Worm (Caenorhabditis elegans) whole organism, midembryonic: Measurements from ENCODE around the gene F55B11.3.
"Not testable (repeated sequence)": the region's sequence is repeated elsewhere in the genome, so short reads cannot be mapped to it uniquely, and the experiment has no call there.

Source experiments
- T22C8.4 ChIP-seq: fragments of 200-800 bp; sonication (Bioruptor generic); IDR thresholded peaks from 2 replicates; pipeline ENCODE4 v1.3.6; 2022; ENCODE audit warnings: missing genetic modification characterization, missing compliant biosample characterization
- cog-1 ChIP-seq: sonication (generic microtip); optimal IDR thresholded peaks from 2 replicates; lab custom pipeline; 2016; ENCODE audit warnings: missing genetic modification characterization, missing compliant biosample characterization
- flt-1 ChIP-seq: fragments of 200-800 bp; sonication (Bioruptor generic); IDR thresholded peaks from 2 replicates; pipeline ENCODE4 v1.3.6; 2022; ENCODE audit warnings: missing genetic modification characterization, missing compliant biosample characterization
- klf-2 ChIP-seq: fragments of 200-800 bp; sonication (Bioruptor generic); conservative IDR thresholded peaks from 2 replicates; pipeline ENCODE4 v1.3.6; 2022; ENCODE audit warnings: missing genetic modification reagents, missing genetic modification characterization, missing compliant biosample characterization
- med-1 ChIP-seq: sonication (generic microtip); optimal IDR thresholded peaks from 2 replicates; lab custom pipeline; 2017; ENCODE audit warnings: missing genetic modification characterization, mild to moderate bottlenecking, missing compliant biosample characterization, antibody characterized with exemption, missing genetic modification reagents; ENCODE audit not compliant: insufficient read depth
- ref-1 ChIP-seq: fragments of 200-800 bp; sonication (Bioruptor generic); conservative IDR thresholded peaks from 2 replicates; pipeline ENCODE4 v1.3.6; 2022; ENCODE audit warnings: missing genetic modification reagents, missing genetic modification characterization, missing compliant biosample characterization
- tab-1 ChIP-seq: fragments of 200-800 bp; sonication (Bioruptor generic); IDR thresholded peaks from 2 replicates; pipeline ENCODE4 v1.3.6; 2022; ENCODE audit warnings: missing genetic modification characterization, missing compliant biosample characterization
- ztf-23 ChIP-seq: fragments of 200-800 bp; sonication (Bioruptor generic); IDR thresholded peaks from 2 replicates; pipeline ENCODE4 v1.3.6; 2022; ENCODE audit warnings: missing genetic modification reagents, missing genetic modification characterization, missing compliant biosample characterization
- ztf-29 ChIP-seq: fragments of 200-800 bp; sonication (Bioruptor generic); IDR thresholded peaks from 2 replicates; pipeline ENCODE4 v1.3.6; 2022; ENCODE audit warnings: missing genetic modification reagents, missing genetic modification characterization, missing compliant biosample characterization

F55B11.3 gene

DNA sequence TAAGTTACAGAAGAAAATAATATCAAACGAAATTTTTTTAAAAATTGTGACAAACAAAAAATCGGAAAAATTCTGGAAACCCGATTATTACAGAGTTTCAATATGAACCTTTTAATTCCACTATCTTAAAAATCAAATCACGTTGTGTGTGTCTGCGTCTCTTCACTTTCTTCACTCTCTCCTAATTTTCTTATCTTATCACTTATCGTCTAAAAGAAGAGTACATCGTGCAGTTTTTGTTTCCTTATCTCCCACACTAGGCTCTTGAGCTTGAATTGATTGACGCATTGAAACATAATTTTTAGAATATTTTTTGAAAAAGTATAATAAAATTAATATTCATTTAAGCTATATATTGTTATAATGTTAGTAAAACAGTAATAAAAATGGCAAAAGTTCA is 10.3 kb upstream of the F55B11.3 start:
- TF ChIP-seq klf-2 (GFP tag; lab: Robert Waterston, UW): no peak
- no peak for TF ChIP-seq cog-1
- TF ChIP-seq ztf-23 (GFP tag; lab: Robert Waterston, UW): no peak
- no peak for TF ChIP-seq med-1 (GFP tag; lab: Kevin White, UChicago)
- no peak for TF ChIP-seq flt-1
- no peak for TF ChIP-seq ref-1 (GFP tag; lab: Robert Waterston, UW)
- TF ChIP-seq T22C8.4 (GFP tag; lab: Robert Waterston, UW): no peak
- TF ChIP-seq ztf-29 (GFP tag; lab: Robert Waterston, UW): no peak
- TF ChIP-seq tab-1 (GFP tag; lab: Robert Waterston, UW): no peak

DNA sequence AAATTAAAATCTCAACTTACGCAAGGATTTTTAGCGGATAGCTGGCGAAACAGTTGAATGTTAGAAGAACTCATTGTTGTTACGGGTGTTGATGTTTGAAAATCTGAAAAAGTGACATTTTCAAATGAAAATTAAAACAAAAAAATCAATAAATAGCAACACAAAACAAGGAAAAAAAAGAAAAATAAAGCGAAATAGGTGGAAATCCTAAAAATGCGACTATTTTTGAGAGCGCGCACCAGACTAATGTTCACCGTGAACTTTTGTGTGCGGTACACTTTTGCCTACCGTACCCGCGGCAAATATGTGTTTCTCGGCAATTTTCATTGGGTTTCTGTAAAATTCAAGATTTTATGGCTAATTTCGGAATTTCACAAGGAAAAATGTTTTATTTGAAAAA is 7.4 kb upstream of the F55B11.3 start, which contains the start of gene F55B11.6:
Gene F55B11.6 (minus strand): TSS at position 101 of the 400 bp plus-strand sequence.
- TF ChIP-seq tab-1 (GFP tag; lab: Robert Waterston, UW) (no peak), T22C8.4 (GFP tag; lab: Robert Waterston, UW) (no peak), ref-1 (GFP tag; lab: Robert Waterston, UW) (no peak), ztf-29 (GFP tag; lab: Robert Waterston, UW) (no peak), ztf-23 (GFP tag; lab: Robert Waterston, UW) (no peak), klf-2 (GFP tag; lab: Robert Waterston, UW) (no peak), cog-1 (no peak), med-1 (GFP tag; lab: Kevin White, UChicago) (no peak), flt-1 (no peak)

DNA sequence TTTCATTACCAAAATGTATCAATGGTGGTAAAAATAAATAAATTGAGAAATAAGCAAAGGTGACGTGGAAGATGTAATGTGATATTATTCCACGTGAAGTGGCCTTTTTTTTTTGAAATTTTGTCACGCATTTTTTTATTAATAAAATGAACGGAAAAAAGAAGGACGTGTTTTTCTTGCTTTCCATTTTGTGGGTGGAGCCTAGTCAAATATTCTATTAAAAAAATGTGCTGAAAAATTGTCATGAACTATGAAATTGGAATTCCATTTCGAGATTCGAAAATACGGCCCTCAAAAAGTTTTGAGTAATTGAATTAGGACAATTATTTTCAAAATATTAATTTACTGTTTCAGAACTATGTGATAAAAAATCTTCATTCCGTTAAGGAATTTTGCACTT is 2.6 kb upstream of the F55B11.3 start, which contains the start of gene F55B11.7:
Gene F55B11.7 (minus strand): TSS at position 101 of the 400 bp plus-strand sequence.
- no peak for TF ChIP-seq ref-1 (GFP tag; lab: Robert Waterston, UW)
- TF ChIP-seq ztf-29 (GFP tag; lab: Robert Waterston, UW): no peak
- no peak for TF ChIP-seq tab-1 (GFP tag; lab: Robert Waterston, UW)
- TF ChIP-seq ztf-23 (GFP tag; lab: Robert Waterston, UW): no peak
- TF ChIP-seq cog-1: no peak
- TF ChIP-seq med-1 (GFP tag; lab: Kevin White, UChicago): no peak
- no peak for TF ChIP-seq T22C8.4 (GFP tag; lab: Robert Waterston, UW)
- no peak for TF ChIP-seq klf-2 (GFP tag; lab: Robert Waterston, UW)
- TF ChIP-seq flt-1: no peak

DNA sequence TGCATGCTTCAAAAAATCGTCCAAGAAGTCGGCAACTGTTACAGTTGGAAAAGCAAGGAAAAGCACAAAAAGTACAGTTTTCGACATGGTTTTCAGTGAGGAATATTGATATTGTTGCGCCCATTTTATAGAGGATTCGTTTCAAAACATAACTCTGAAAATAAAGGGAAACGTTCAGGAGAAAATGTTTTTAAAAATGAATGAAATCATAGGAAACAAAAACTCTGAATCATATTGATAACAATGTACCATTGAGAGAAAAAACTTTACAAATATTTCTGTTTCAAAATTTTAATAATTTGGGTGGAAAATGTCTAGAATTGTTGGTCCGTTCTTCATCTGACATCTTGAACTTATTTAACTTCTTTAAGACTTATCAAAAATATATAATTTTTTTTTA is 1.3 kb upstream of the F55B11.3 start, which contains the start of gene F55B11.2:
Gene F55B11.2 (minus strand): TSS at position 101 of the 400 bp plus-strand sequence.
- TF ChIP-seq flt-1 (no peak), ref-1 (GFP tag; lab: Robert Waterston, UW) (no peak), cog-1 (no peak), ztf-23 (GFP tag; lab: Robert Waterston, UW) (no peak), ztf-29 (GFP tag; lab: Robert Waterston, UW) (no peak), tab-1 (GFP tag; lab: Robert Waterston, UW) (no peak), klf-2 (GFP tag; lab: Robert Waterston, UW) (no peak), med-1 (GFP tag; lab: Kevin White, UChicago) (no peak), T22C8.4 (GFP tag; lab: Robert Waterston, UW) (no peak)

DNA sequence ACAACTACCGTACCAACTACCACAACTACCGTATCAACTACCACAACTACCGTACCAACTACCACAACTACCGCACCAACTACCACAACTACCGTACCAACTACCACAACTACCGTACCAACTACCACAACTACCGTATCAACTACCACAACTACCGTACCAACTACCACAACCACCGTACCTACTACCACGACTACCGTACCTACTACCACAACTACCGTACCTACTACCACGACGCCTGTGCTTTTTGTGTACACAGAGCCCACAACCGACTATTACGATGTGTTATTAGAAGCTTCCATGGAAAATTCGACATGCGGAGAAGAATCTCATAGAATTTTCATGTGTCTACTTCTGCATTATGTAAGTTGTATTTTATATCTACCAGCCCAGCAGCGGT is 2.9 kb downstream of the F55B11.3 start, which contains the start of gene F55B11.5:
Gene F55B11.5 (plus strand): TSS at position 301 of the 400 bp plus-strand sequence.
- TF ChIP-seq flt-1; ref-1 (GFP tag; lab: Robert Waterston, UW); tab-1 (GFP tag; lab: Robert Waterston, UW): not testable (repeated sequence)

DNA sequence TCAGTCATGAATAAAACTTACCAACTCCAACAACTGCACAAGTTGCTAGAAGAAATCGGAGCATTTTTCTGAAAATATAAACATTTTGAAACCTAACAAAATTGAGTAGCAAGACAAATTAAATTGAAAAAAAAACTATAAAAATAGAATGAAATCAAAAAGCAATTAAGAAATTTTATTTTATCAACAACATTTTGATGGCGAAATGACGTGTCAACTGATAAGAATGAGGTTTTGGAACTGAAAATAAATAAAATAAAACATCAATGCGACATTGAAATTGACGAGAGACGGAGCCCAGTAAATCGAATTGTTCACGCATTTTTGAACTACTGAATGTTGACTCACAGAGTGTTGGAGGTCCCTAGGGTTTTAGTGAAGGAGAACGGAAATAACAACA is 6.4 kb downstream of the F55B11.3 start, which contains the start of gene F55B11.4:
Gene F55B11.4 (minus strand): TSS at position 68 of the 400 bp plus-strand sequence.
- TF ChIP-seq klf-2 (GFP tag; lab: Robert Waterston, UW): no peak
- TF ChIP-seq ztf-29 (GFP tag; lab: Robert Waterston, UW): no peak
- TF ChIP-seq T22C8.4 (GFP tag; lab: Robert Waterston, UW): no peak
- no peak for TF ChIP-seq tab-1 (GFP tag; lab: Robert Waterston, UW)
- no peak for TF ChIP-seq ref-1 (GFP tag; lab: Robert Waterston, UW)
- TF ChIP-seq ztf-23 (GFP tag; lab: Robert Waterston, UW): no peak
- no peak for TF ChIP-seq cog-1
- TF ChIP-seq flt-1: no peak
- TF ChIP-seq med-1 (GFP tag; lab: Kevin White, UChicago): no peak

DNA sequence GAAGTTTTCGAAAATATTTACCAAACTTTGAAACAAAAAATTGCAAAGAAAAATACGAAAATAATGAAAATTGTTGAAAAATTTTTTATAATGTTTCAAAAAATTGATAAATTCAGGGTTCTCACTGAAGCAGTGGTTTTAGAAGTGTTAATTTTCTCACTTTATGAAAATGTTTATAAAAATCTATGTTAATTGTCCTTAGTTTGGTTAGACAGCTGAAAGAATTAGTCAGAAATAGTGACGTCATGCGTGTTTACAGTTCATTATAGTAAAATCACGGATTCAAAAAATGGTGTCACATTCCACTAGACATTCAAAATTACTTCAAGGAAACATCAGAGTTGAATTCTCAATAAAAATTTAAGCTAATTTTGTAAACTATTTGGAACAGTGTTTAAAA is 11.4 kb downstream of the F55B11.3 start:
- no peak for TF ChIP-seq ref-1 (GFP tag; lab: Robert Waterston, UW)
- TF ChIP-seq T22C8.4 (GFP tag; lab: Robert Waterston, UW): no peak
- TF ChIP-seq med-1 (GFP tag; lab: Kevin White, UChicago): no peak
- TF ChIP-seq ztf-23 (GFP tag; lab: Robert Waterston, UW): no peak
- TF ChIP-seq klf-2 (GFP tag; lab: Robert Waterston, UW): no peak
- TF ChIP-seq tab-1 (GFP tag; lab: Robert Waterston, UW): no peak
- TF ChIP-seq cog-1: no peak
- no peak for TF ChIP-seq ztf-29 (GFP tag; lab: Robert Waterston, UW)
- TF ChIP-seq flt-1: no peak

DNA sequence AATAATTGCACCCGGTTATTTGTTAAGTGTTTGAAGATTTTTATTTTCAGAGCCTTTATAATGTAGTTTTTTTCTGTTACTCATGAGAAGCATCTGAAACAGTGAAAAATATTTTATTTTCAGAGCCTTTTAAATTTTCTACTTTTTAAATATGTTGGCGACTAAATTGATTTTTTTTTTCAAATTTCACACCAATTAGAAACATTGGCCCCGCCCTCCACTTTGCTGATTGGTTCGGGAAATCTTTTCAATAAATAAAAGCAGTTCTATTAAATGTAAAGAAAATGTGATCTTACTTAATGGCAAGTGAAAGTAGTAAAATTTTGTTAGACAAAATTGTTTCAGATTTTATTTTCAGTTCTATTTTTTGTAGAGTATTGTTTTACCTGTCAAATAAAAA is 12.9 kb downstream of the F55B11.3 start:
- TF ChIP-seq cog-1 (no peak), flt-1 (no peak), ref-1 (GFP tag; lab: Robert Waterston, UW) (no peak), med-1 (GFP tag; lab: Kevin White, UChicago) (no peak), klf-2 (GFP tag; lab: Robert Waterston, UW) (no peak), T22C8.4 (GFP tag; lab: Robert Waterston, UW) (no peak), ztf-23 (GFP tag; lab: Robert Waterston, UW) (no peak), tab-1 (GFP tag; lab: Robert Waterston, UW) (no peak)

DNA sequence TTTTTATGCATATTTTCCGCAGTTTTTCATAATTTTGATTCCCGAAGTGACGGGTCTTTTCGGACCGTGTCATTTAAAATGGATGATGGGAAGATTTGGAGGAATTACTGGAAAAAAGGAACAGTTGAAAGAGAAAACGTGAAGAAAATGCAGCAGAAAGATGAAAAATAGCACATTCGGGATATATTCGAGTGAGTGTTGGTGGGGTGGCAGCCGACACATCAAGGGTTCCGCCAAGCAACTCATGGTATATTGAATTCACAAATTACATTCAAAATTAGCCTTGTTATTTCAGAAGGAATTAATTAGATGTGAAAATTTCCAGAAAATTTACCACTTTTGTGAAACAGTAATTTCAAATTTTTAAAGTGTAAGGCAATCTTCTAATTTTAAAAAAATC is 19.6 kb downstream of the F55B11.3 start, which contains the start of gene tra-3:
Gene tra-3 (minus strand): TSS at position 107 of the 400 bp plus-strand sequence.
- TF ChIP-seq med-1 (GFP tag; lab: Kevin White, UChicago) (no peak), tab-1 (GFP tag; lab: Robert Waterston, UW) (no peak), klf-2 (GFP tag; lab: Robert Waterston, UW) (no peak)
